Fruit fly (Drosophila melanogaster): Measurements from ENCODE around the gene CG14260.

DNA sequence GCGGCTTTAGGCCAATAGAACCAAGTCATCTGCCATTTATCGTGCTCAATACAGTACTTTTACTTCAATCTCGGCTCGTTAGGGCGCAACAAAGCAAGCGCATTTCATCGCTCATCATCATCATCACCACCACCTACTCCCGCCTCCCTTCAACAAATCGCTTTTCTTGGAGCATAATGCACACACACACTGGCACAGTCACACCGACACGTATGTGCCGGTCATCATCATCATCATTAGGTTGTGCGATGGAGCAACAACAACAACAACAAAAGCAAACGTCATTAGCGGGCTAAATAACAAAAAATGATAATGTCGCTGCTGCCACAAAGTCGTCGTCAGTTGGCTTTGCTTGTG, 19.9 kb upstream of the CG14260 start:
- TF ChIP-seq cad (GFP tag; optimal IDR thresholded peaks at IDR 0.05) (no peak), CG14965 (GFP tag; optimal IDR thresholded peaks at IDR 0.05; ENCODE audit: borderline replicate concordance) (no peak), CG18262 (tag; optimal IDR thresholded peaks at IDR 0.05) (no peak), bowl (GFP tag; IDR thresholded peaks at IDR 0.05) (no peak), Opbp (GFP tag; IDR thresholded peaks at IDR 0.05; ENCODE audit: partially characterized antibody) (no peak), sob (GFP tag; IDR thresholded peaks at IDR 0.05) (no peak), BtbVII (GFP tag; optimal IDR thresholded peaks at IDR 0.05) (no peak), unpg (GFP tag; optimal IDR thresholded peaks at IDR 0.05) (no peak), CG3065 (GFP tag; optimal IDR thresholded peaks at IDR 0.05) (no peak), Mes4 (GFP tag; optimal IDR thresholded peaks at IDR 0.05) (no peak), oc (tag; optimal IDR thresholded peaks at IDR 0.05) (no peak)
